Worm (Caenorhabditis elegans) whole organism, L4/young adult: ENCODE measurements around the gene marc-5.

Experiments used
- W03F9.2 ChIP-seq: fragments of 150-350 bp; optimal IDR thresholded peaks from 2 replicates; lab custom pipeline; 2014; ENCODE audit warnings: missing biosample characterization, missing genetic modification characterization
- dao-5 ChIP-seq: sonication (generic microtip); optimal IDR thresholded peaks from 2 replicates; lab custom pipeline; 2016; ENCODE audit warnings: missing genotype, missing genetic modification characterization, moderate library complexity, missing compliant biosample characterization
- him-1 ChIP-seq: sonication (generic microtip); optimal IDR thresholded peaks from 2 replicates; lab custom pipeline; 2016; ENCODE audit warnings: missing genotype, missing genetic modification reagents, missing genetic modification characterization, missing compliant biosample characterization

DNA sequence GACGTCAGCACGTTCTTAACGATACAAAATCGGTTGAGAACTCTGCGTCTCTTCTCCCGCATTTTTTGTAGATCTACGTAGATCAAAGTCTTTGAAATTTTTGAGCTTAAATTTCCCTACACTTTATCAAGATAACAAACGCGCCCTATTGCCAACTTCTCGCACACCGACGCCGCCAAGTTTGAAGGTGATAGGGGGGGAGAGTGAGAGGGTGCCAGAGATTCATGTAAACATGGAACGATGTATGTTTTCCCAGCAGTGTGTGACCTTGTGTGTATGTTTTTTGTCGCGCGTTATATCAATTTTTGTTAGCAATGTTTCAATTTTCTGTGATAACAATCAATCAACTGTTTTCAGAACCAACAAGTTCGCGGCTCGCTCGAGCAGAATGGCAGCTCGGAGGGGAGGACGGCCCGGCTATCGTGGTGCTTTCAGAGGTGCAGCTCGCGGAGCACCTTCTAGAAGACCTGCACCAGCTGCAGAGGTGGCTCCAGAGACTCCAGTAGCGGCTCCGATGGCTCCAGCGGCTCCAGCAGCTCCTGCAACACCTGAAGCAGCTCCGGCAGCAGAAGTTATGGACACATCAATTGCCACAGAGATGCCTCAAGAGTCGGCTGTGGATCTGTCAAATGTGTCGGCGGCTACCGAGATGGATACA is 37.6 kb downstream of the marc-5 start:
- TF ChIP-seq him-1 (tag; lab: Kevin White, UChicago): no peak
- TF ChIP-seq dao-5 (tag; lab: Kevin White, UChicago): no peak
- no peak for TF ChIP-seq W03F9.2
